Worm (Caenorhabditis elegans): ENCODE data around the gene F30H5.3.

Gene F30H5.3

ce11 chrIII:491090-491597 is 20.9 kb downstream of the F30H5.3 start, which contains the start of gene unc-45 (continued):
- TF ChIP-seq let-526 (GFP tag; IDR thresholded peaks at IDR 0.05) = no peak
- TF ChIP-seq lin-54 (GFP tag; optimal IDR thresholded peaks at IDR 0.05) = peak; percentile 71
- no peak for TF ChIP-seq F57C9.4 (tag; optimal IDR thresholded peaks at IDR 0.05)
- no peak for TF ChIP-seq athp-1 (tag; optimal IDR thresholded peaks at IDR 0.05)

- TF ChIP-seq K12H6.12 (tag; optimal IDR thresholded peaks at IDR 0.05) (no peak), ztf-25 (GFP tag; IDR thresholded peaks at IDR 0.05) (no peak), let-526 (GFP tag; IDR thresholded peaks at IDR 0.05) (no peak), nfya-2 (GFP tag; IDR thresholded peaks at IDR 0.05) (no peak), madf-3 (GFP tag; IDR thresholded peaks at IDR 0.05) (no peak), hlh-12 (tag; optimal IDR thresholded peaks at IDR 0.05) (no peak)
Observed at ce11 chrIII:488464-488863, 23.6 kb downstream of the F30H5.3 start, which contains the start of gene F30H5.5. TSS of gene F30H5.5 (plus strand) at chrIII:488764.

DNA sequence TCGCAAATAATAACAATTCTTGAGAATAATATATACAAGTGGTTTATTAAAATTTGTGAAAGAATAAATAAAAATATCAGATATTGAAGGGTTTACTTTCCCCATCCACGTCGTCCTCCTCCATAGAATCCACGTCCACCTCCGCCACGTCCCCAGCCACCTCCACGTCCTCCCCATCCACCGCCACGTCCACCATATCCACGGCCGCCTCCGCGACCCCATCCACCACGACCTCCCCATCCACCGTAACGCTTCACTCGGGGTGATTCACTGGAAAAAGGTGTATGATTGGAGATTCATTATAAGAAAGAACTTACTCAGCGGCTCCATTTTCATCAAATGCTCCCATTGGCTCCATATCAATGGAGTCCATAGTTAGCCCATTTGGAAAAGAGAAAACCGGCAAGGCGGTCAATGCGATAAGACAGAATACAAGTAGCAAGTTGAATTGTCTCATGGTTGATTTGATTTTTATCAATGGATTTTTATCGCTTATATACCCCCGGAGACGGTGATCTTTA is 25.9 kb downstream of the F30H5.3 start, which contains the start of gene nlp-32:
TSS of gene nlp-32 (minus strand) at position 471 of the 521 bp plus-strand sequence.
- TF ChIP-seq nfyb-1 (GFP tag; IDR thresholded peaks at IDR 0.05) (no peak), lin-54 (GFP tag; optimal IDR thresholded peaks at IDR 0.05) (no peak), Y95B8A.8 (GFP tag; IDR thresholded peaks at IDR 0.05) (no peak), hlh-12 (tag; optimal IDR thresholded peaks at IDR 0.05) (no peak), let-607 (tag; optimal IDR thresholded peaks at IDR 0.05) (no peak), aptf-2 (GFP tag; conservative IDR thresholded peaks at IDR 0.05) (no peak), D2030.7 (GFP tag; IDR thresholded peaks at IDR 0.05) (no peak), atf-7 (tag; optimal IDR thresholded peaks at IDR 0.05) (no peak), madf-8 (GFP tag; conservative IDR thresholded peaks at IDR 0.05) (no peak), fkh-3 (tag; optimal IDR thresholded peaks at IDR 0.05) (no peak), egrh-3 (GFP tag; IDR thresholded peaks at IDR 0.05) (peak; percentile 48; the same call in 1 of the 2 replicates), sea-2 (GFP tag; IDR thresholded peaks at IDR 0.05) (no peak), akir-1 (GFP tag; optimal IDR thresholded peaks at IDR 0.05) (no peak), B0261.1 (tag; optimal IDR thresholded peaks at IDR 0.05) (no peak), mcd-1 (GFP tag; IDR thresholded peaks at IDR 0.05) (no peak), zfh-2 (GFP tag; conservative IDR thresholded peaks at IDR 0.05) (peak; percentile 74)

ce11 chrIII:483556-483955 is 28.5 kb downstream of the F30H5.3 start, which contains the start of gene F10C5.3:
TSS of gene F10C5.3 (plus strand) at chrIII:483868.
- TF ChIP-seq nhr-179 (tag; optimal IDR thresholded peaks at IDR 0.05) = no peak
- no peak for TF ChIP-seq unc-130 (GFP tag; optimal IDR thresholded peaks at IDR 0.05)
- no peak for TF ChIP-seq K12H6.12 (tag; optimal IDR thresholded peaks at IDR 0.05)
- TF ChIP-seq ZK185.1 (tag; optimal IDR thresholded peaks at IDR 0.05; ENCODE audit: poor library complexity, severe bottlenecking) = no peak
- TF ChIP-seq snpc-3.4 (tag; optimal IDR thresholded peaks at IDR 0.05) = no peak
- TF ChIP-seq F37B4.10 (GFP tag; IDR thresholded peaks at IDR 0.05) = no peak
- TF ChIP-seq akir-1 (GFP tag; optimal IDR thresholded peaks at IDR 0.05) = no peak
- no peak for TF ChIP-seq madf-6 (GFP tag; IDR thresholded peaks at IDR 0.05)
- TF ChIP-seq hsf-1 (GFP tag; IDR thresholded peaks at IDR 0.05) = no peak
- TF ChIP-seq repo-1 (tag; optimal IDR thresholded peaks at IDR 0.05) = no peak
- TF ChIP-seq him-1 (tag; optimal IDR thresholded peaks at IDR 0.05) = no peak
- TF ChIP-seq die-1 (tag; optimal IDR thresholded peaks at IDR 0.05) = no peak
- no peak for TF ChIP-seq hrde-1 (tag; optimal IDR thresholded peaks at IDR 0.05; ENCODE audit: borderline replicate concordance)
- no peak for TF ChIP-seq chd-7 (tag; optimal IDR thresholded peaks at IDR 0.05)
